Worm (Caenorhabditis elegans): Measurements from ENCODE around the gene M163.11.

- TF ChIP-seq skn-1 (tag; optimal IDR thresholded peaks at IDR 0.05) (no peak), unc-39 (tag; optimal IDR thresholded peaks at IDR 0.05) (no peak), fos-1 (tag; optimal IDR thresholded peaks at IDR 0.05) (no peak), nhr-25 (tag; optimal IDR thresholded peaks at IDR 0.05; ENCODE audit: borderline replicate concordance, insufficient read depth) (no peak), lin-39 (tag; optimal IDR thresholded peaks at IDR 0.05) (no peak), tag-97 (GFP tag; IDR thresholded peaks at IDR 0.05) (no peak), F49E8.2 (tag; optimal IDR thresholded peaks at IDR 0.05; ENCODE audit: borderline replicate concordance) (no peak), nhr-111 (GFP tag; optimal IDR thresholded peaks at IDR 0.05) (no peak), lim-7 (GFP tag; IDR thresholded peaks at IDR 0.05) (no peak), T26A8.4 (GFP tag; IDR thresholded peaks at IDR 0.05) (no peak), ZK337.2 (GFP tag; IDR thresholded peaks at IDR 0.05) (no peak), mdl-1 (tag; optimal IDR thresholded peaks at IDR 0.05) (no peak), rbr-2 (tag; optimal IDR thresholded peaks at IDR 0.05) (no peak), dpl-1 (GFP tag; optimal IDR thresholded peaks at IDR 0.05) (no peak)
Measured at ce11 chrX:14464513-14464912, 14.7 kb upstream of the M163.11 start, which contains the start of gene M163.7.

Measured in whole organism, L4 larva.